Worm (Caenorhabditis elegans): ENCODE results near the gene semi-1.

Gene semi-1

ce11 chrV:13556297-13556696 is 41.3 kb upstream of the semi-1 start, which contains the start of gene C56A3.6:
Gene C56A3.6, minus strand, starts transcription at chrV:13556397.
- TF ChIP-seq nhr-90 (tag; optimal IDR thresholded peaks at IDR 0.05) (no peak), Y56A3A.18 (GFP tag; IDR thresholded peaks at IDR 0.05) (no peak), mcd-1 (GFP tag; IDR thresholded peaks at IDR 0.05) (no peak), snpc-1.1 (tag; optimal IDR thresholded peaks at IDR 0.05; ENCODE audit: insufficient read depth) (no peak), unc-130 (GFP tag; optimal IDR thresholded peaks at IDR 0.05) (no peak), lsy-27 (tag; optimal IDR thresholded peaks at IDR 0.05; ENCODE audit: borderline replicate concordance, insufficient read depth) (no peak), hlh-12 (tag; optimal IDR thresholded peaks at IDR 0.05) (no peak), mes-4 (tag; optimal IDR thresholded peaks at IDR 0.05) (no peak), madf-10 (tag; optimal IDR thresholded peaks at IDR 0.05) (no peak), attf-3 (GFP tag; conservative IDR thresholded peaks at IDR 0.05) (no peak), nfya-1 (tag; optimal IDR thresholded peaks at IDR 0.05; ENCODE audit: borderline replicate concordance, insufficient read depth) (no peak), C17E4.6 (GFP tag; IDR thresholded peaks at IDR 0.05) (no peak), ceh-91 (GFP tag; IDR thresholded peaks at IDR 0.05) (no peak), K12H6.12 (tag; optimal IDR thresholded peaks at IDR 0.05) (no peak), rcor-1 (GFP tag; IDR thresholded peaks at IDR 0.05) (no peak), F55B11.4 (tag; optimal IDR thresholded peaks at IDR 0.05; ENCODE audit: borderline replicate concordance, insufficient read depth) (no peak), efl-1 (GFP tag; optimal IDR thresholded peaks at IDR 0.05) (no peak), somi-1 (GFP tag; optimal IDR thresholded peaks at IDR 0.05) (no peak), nfyb-1 (GFP tag; IDR thresholded peaks at IDR 0.05) (no peak), lin-35 (GFP tag; optimal IDR thresholded peaks at IDR 0.05) (no peak)

ce11 chrV:13551601-13552000 is 36.6 kb upstream of the semi-1 start, which contains the start of the genes C56A3.4 and C56A3.5:
Gene C56A3.4, minus strand, starts transcription at chrV:13551754.
Gene C56A3.5, plus strand, starts transcription at chrV:13551967.
- TF ChIP-seq K12H6.12 (tag; optimal IDR thresholded peaks at IDR 0.05) (peak; percentile 27), rec-8 (tag; optimal IDR thresholded peaks at IDR 0.05) (no peak), F23B12.7 (tag; optimal IDR thresholded peaks at IDR 0.05; ENCODE audit: insufficient read depth) (no peak), mes-4 (tag; optimal IDR thresholded peaks at IDR 0.05) (no peak), F37B4.10 (GFP tag; IDR thresholded peaks at IDR 0.05) (no peak), F39B2.1 (GFP tag; IDR thresholded peaks at IDR 0.05) (no peak), lsl-1 (GFP tag; optimal IDR thresholded peaks at IDR 0.05) (no peak), cebp-1 (GFP tag; IDR thresholded peaks at IDR 0.05) (peak; percentile 92), cebp-1 (tag; optimal IDR thresholded peaks at IDR 0.05) (peak; percentile 99), ets-4 (GFP tag; optimal IDR thresholded peaks at IDR 0.05) (no peak), egl-44 (GFP tag; IDR thresholded peaks at IDR 0.05) (no peak), atf-7 (tag; optimal IDR thresholded peaks at IDR 0.05) (no peak), nhr-90 (tag; optimal IDR thresholded peaks at IDR 0.05) (no peak), mcd-1 (GFP tag; IDR thresholded peaks at IDR 0.05) (peak; percentile 60), ztf-6 (GFP tag; IDR thresholded peaks at IDR 0.05) (no peak), hlh-12 (tag; optimal IDR thresholded peaks at IDR 0.05) (no peak), efl-1 (GFP tag; optimal IDR thresholded peaks at IDR 0.05) (no peak), snpc-1.1 (tag; optimal IDR thresholded peaks at IDR 0.05; ENCODE audit: insufficient read depth) (no peak), B0336.3 (GFP tag; IDR thresholded peaks at IDR 0.05) (no peak), chd-7 (tag; optimal IDR thresholded peaks at IDR 0.05) (no peak), gei-17 (GFP tag; optimal IDR thresholded peaks at IDR 0.05) (no peak), Y67H2A.10 (GFP tag; conservative IDR thresholded peaks at IDR 0.05) (no peak), Y53G8AR.9 (GFP tag; conservative IDR thresholded peaks at IDR 0.05) (no peak), F57A8.1 (GFP tag; optimal IDR thresholded peaks at IDR 0.05) (no peak), F10E7.11 (tag; optimal IDR thresholded peaks at IDR 0.05) (no peak), ztf-28 (GFP tag; IDR thresholded peaks at IDR 0.05) (no peak), ztf-3 (GFP tag; optimal IDR thresholded peaks at IDR 0.05) (no peak), snpc-4 (GFP tag; optimal IDR thresholded peaks at IDR 0.05) (no peak), snpc-4 (tag; optimal IDR thresholded peaks at IDR 0.05) (peak in 1 of 4 experiments; percentile 14), tbx-9 (tag; optimal IDR thresholded peaks at IDR 0.05; ENCODE audit: borderline replicate concordance) (no peak), lin-26 (GFP tag; IDR thresholded peaks at IDR 0.05) (no peak), egl-18 (GFP tag; IDR thresholded peaks at IDR 0.05) (no peak), sdz-38 (tag; optimal IDR thresholded peaks at IDR 0.05) (no peak), aptf-3 (GFP tag; IDR thresholded peaks at IDR 0.05) (no peak)
